Worm (Caenorhabditis elegans): Measurements from ENCODE around the gene W04H10.2.
"Not testable (repeated sequence)": the region's sequence is repeated elsewhere in the genome, so short reads cannot be mapped to it uniquely, and the experiment has no call there.

- not testable (repeated sequence) for TF ChIP-seq mep-1 (tag; optimal IDR thresholded peaks at IDR 0.05); ztf-11 (tag; optimal IDR thresholded peaks at IDR 0.05); ces-1 (GFP tag; optimal IDR thresholded peaks at IDR 0.05)
Measured at ce11 chrII:612361-612760, 7.0 kb downstream of the W04H10.2 start, which contains the start of gene clec-118.

All from whole organism, L1 larva.